Fruit fly (Drosophila melanogaster) S2 (cell line): ENCODE results near the gene rasp.

Source experiments
- CG8478 ChIP-seq: fragments of >200 bp; optimal IDR thresholded peaks from 2 replicates; lab custom pipeline; 2018
- CTCF ChIP-seq, 2 experiments: fragments of >200 bp; optimal IDR thresholded peaks; 2 replicates each; lab custom pipeline; 2018

DNA sequence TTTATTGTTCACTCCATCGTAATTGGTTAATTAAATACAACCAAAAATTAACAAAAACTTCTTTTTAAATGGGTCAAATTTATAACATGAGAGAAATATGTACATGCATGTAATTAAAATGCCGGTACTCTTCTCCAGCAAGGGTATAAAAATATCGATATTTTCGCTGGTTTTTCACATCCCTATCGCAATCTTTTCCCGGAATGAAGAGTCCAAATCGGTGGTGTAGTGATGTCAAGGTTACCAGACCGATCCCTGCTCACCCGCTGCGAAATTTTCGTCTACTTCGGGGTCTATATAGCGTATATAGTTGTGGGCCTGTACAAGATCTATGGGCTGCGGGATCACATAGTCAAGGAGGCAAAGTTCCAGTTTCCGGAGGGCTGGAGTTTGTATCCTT lies at the start of gene rasp:
- no peak for TF ChIP-seq CTCF (optimal IDR thresholded peaks at IDR 0.05; lab: Kevin White, UChicago)
- TF ChIP-seq CG8478 (lab: Kevin White, UChicago) = no peak
